Worm (Caenorhabditis elegans) whole organism, late embryonic: ENCODE measurements around the gene rom-1.

Experiments used
- F13H6.1 ChIP-seq: sonication (generic microtip); optimal IDR thresholded peaks from 2 replicates; lab custom pipeline; 2016; ENCODE audit warnings: missing genetic modification characterization, missing compliant biosample characterization
- K02D7.2 ChIP-seq: sonication (generic microtip); optimal IDR thresholded peaks from 2 replicates; lab custom pipeline; 2017; ENCODE audit warnings: mild to moderate bottlenecking, missing genetic modification characterization, missing compliant biosample characterization
- T23F11.4 ChIP-seq: fragments of 200-800 bp; sonication (Bioruptor generic); optimal IDR thresholded peaks from 2 replicates; lab custom pipeline; 2018; ENCODE audit warnings: mild to moderate bottlenecking, missing genetic modification characterization, missing compliant biosample characterization
- ama-1 ChIP-seq: fragments of 150-350 bp; optimal IDR thresholded peaks from 2 replicates; lab custom pipeline; 2014
- ceh-14 ChIP-seq: sonication (generic microtip); optimal IDR thresholded peaks from 2 replicates; lab custom pipeline; 2016; ENCODE audit warnings: missing genotype, missing genetic modification characterization, missing compliant biosample characterization
- ceh-18 ChIP-seq: sonication (generic microtip); optimal IDR thresholded peaks from 2 replicates; lab custom pipeline; 2016; ENCODE audit warnings: missing genetic modification characterization, missing compliant biosample characterization
- ceh-30 ChIP-seq: fragments of 150-350 bp; optimal IDR thresholded peaks from 2 replicates; lab custom pipeline; 2014; ENCODE audit warnings: missing biosample characterization, missing genetic modification characterization
- ceh-48 ChIP-seq: sonication (generic microtip); optimal IDR thresholded peaks from 2 replicates; lab custom pipeline; 2016; ENCODE audit warnings: missing genetic modification characterization, inconsistent platforms, missing compliant biosample characterization
- ceh-6 ChIP-seq: fragments of 200-800 bp; sonication (Bioruptor generic); optimal IDR thresholded peaks from 2 replicates; lab custom pipeline; 2018; ENCODE audit warnings: mild to moderate bottlenecking, missing genetic modification characterization, missing compliant biosample characterization
- dve-1 ChIP-seq: sonication (generic microtip); optimal IDR thresholded peaks from 2 replicates; lab custom pipeline; 2017; ENCODE audit warnings: antibody characterized with exemption, mild to moderate bottlenecking, missing genetic modification characterization, missing compliant biosample characterization
- elt-2 ChIP-seq: sonication (generic microtip); optimal IDR thresholded peaks from 2 replicates; lab custom pipeline; 2016; ENCODE audit warnings: missing genetic modification reagents, missing genetic modification characterization, missing compliant biosample characterization
- elt-4 ChIP-seq: sonication (generic microtip); optimal IDR thresholded peaks from 2 replicates; lab custom pipeline; 2016; ENCODE audit warnings: missing genetic modification characterization, missing compliant biosample characterization
- ets-4 ChIP-seq: sonication (generic microtip); optimal IDR thresholded peaks from 2 replicates; lab custom pipeline; 2016; ENCODE audit warnings: missing genetic modification characterization, missing compliant biosample characterization
- eyg-1 ChIP-seq: sonication (generic microtip); optimal IDR thresholded peaks from 2 replicates; lab custom pipeline; 2016; ENCODE audit warnings: missing genotype, missing genetic modification characterization, missing compliant biosample characterization
- fax-1 ChIP-seq: sonication (generic microtip); optimal IDR thresholded peaks from 2 replicates; lab custom pipeline; 2016; ENCODE audit warnings: missing genotype, missing genetic modification characterization, missing compliant biosample characterization
- fkh-10 ChIP-seq: fragments of 150-350 bp; optimal IDR thresholded peaks from 2 replicates; lab custom pipeline; 2014; ENCODE audit warnings: missing biosample characterization, missing genetic modification reagents, missing genetic modification characterization
- fkh-6 ChIP-seq: sonication (generic microtip); optimal IDR thresholded peaks from 2 replicates; lab custom pipeline; 2016; ENCODE audit warnings: missing genetic modification characterization, missing compliant biosample characterization
- gmeb-2 ChIP-seq: sonication (generic microtip); optimal IDR thresholded peaks from 2 replicates; lab custom pipeline; 2016; ENCODE audit warnings: missing genetic modification characterization, inconsistent platforms, missing compliant biosample characterization
- hlh-13 ChIP-seq: fragments of 200-800 bp; sonication (Bioruptor generic); optimal IDR thresholded peaks from 2 replicates; lab custom pipeline; 2018; ENCODE audit warnings: mild to moderate bottlenecking, missing genetic modification characterization, missing compliant biosample characterization
- hlh-15 ChIP-seq: sonication (generic microtip); optimal IDR thresholded peaks from 2 replicates; lab custom pipeline; 2016; ENCODE audit warnings: missing genetic modification characterization, missing compliant biosample characterization
- hlh-30 ChIP-seq: sonication (generic microtip); optimal IDR thresholded peaks from 2 replicates; lab custom pipeline; 2017; ENCODE audit warnings: antibody characterized with exemption, missing genetic modification characterization, missing compliant biosample characterization; ENCODE audit not compliant: insufficient read depth
- lim-6 ChIP-seq: sonication (generic microtip); optimal IDR thresholded peaks from 2 replicates; lab custom pipeline; 2016; ENCODE audit warnings: missing genetic modification characterization, missing compliant biosample characterization
- lin-11 ChIP-seq: fragments of 200-800 bp; sonication (Bioruptor generic); optimal IDR thresholded peaks from 2 replicates; lab custom pipeline; 2018; ENCODE audit warnings: mild to moderate bottlenecking, missing genetic modification characterization, missing compliant biosample characterization
- madf-2 ChIP-seq: sonication (generic microtip); optimal IDR thresholded peaks from 2 replicates; lab custom pipeline; 2017; ENCODE audit warnings: missing genetic modification characterization, missing compliant biosample characterization
- mec-3 ChIP-seq: sonication (generic microtip); optimal IDR thresholded peaks from 2 replicates; lab custom pipeline; 2016; ENCODE audit warnings: borderline replicate concordance, missing genetic modification characterization, missing compliant biosample characterization
- nfya-1 ChIP-seq: sonication (generic microtip); optimal IDR thresholded peaks from 2 replicates; lab custom pipeline; 2017; ENCODE audit warnings: missing genetic modification characterization, mild to moderate bottlenecking, missing compliant biosample characterization, antibody characterized with exemption, moderate library complexity
- npax-4 ChIP-seq: sonication (generic microtip); optimal IDR thresholded peaks from 2 replicates; lab custom pipeline; 2016; ENCODE audit warnings: missing genetic modification characterization, missing compliant biosample characterization
- odd-2 ChIP-seq: sonication (generic microtip); optimal IDR thresholded peaks from 2 replicates; lab custom pipeline; 2017; ENCODE audit warnings: antibody characterized with exemption, mild to moderate bottlenecking, missing genetic modification characterization, missing compliant biosample characterization
- pag-3 ChIP-seq: sonication (generic microtip); optimal IDR thresholded peaks from 2 replicates; lab custom pipeline; 2016; ENCODE audit warnings: missing compliant biosample characterization, missing genetic modification characterization, borderline replicate concordance
- pax-1 ChIP-seq: fragments of 150-350 bp; optimal IDR thresholded peaks from 2 replicates; lab custom pipeline; 2014; ENCODE audit warnings: missing biosample characterization, missing genetic modification characterization
- pha-2 ChIP-seq: sonication (generic microtip); optimal IDR thresholded peaks from 2 replicates; lab custom pipeline; 2017; ENCODE audit warnings: mild to moderate bottlenecking, missing genetic modification characterization, missing compliant biosample characterization
- pqm-1 ChIP-seq: sonication (generic microtip); optimal IDR thresholded peaks from 2 replicates; lab custom pipeline; 2016; ENCODE audit warnings: missing genetic modification characterization, missing compliant biosample characterization
- pros-1 ChIP-seq: fragments of 150-350 bp; optimal IDR thresholded peaks from 2 replicates; lab custom pipeline; 2014; ENCODE audit warnings: missing biosample characterization, missing genetic modification reagents, missing genetic modification characterization
- sdc-2 ChIP-seq: sonication (generic microtip); optimal IDR thresholded peaks from 2 replicates; lab custom pipeline; 2016; ENCODE audit warnings: missing genotype, missing genetic modification characterization, missing compliant biosample characterization
- ttx-3 ChIP-seq: sonication (generic microtip); optimal IDR thresholded peaks from 2 replicates; lab custom pipeline; 2016; ENCODE audit warnings: missing genetic modification reagents, missing genetic modification characterization, missing compliant biosample characterization
- unc-3 ChIP-seq, 2 experiments: fragments of 200-800 bp in 1 of 2; sonication (Bioruptor generic) in 1 of 2; sonication (generic microtip) in 1 of 2; conservative IDR thresholded peaks in 1 of 2; optimal IDR thresholded peaks in 1 of 2; 2 replicates each; pipeline versions ENCODE4 v1.3.6 to Lab custom; 2016 to 2022; ENCODE audit warnings: missing compliant biosample characterization in 2 of 2, missing genetic modification characterization in 2 of 2, missing genetic modification reagents in 1 of 2
- unc-55 ChIP-seq: sonication (generic microtip); optimal IDR thresholded peaks from 2 replicates; lab custom pipeline; 2017; ENCODE audit warnings: missing biosample characterization, missing genetic modification reagents, missing genetic modification characterization
- ztf-16 ChIP-seq: sonication (generic microtip); optimal IDR thresholded peaks from 2 replicates; lab custom pipeline; 2017; ENCODE audit warnings: missing genetic modification characterization, missing compliant biosample characterization

The rom-1 gene

ce11 chrIII:4932203-4932699 lies 25.3 kb downstream of the rom-1 start, which contains the start of the genes C26E6.12 and eri-9:
TSS of gene C26E6.12 (minus strand) at chrIII:4932253.
TSS of gene eri-9 (plus strand) at chrIII:4932450.
- no peak for TF ChIP-seq ceh-14 (tag; lab: Kevin White, UChicago)
- TF ChIP-seq gmeb-2 (tag; lab: Kevin White, UChicago), result no peak
- no peak for TF ChIP-seq pha-2 (tag; lab: Kevin White, UChicago)
- TF ChIP-seq F13H6.1 (tag; lab: Kevin White, UChicago), result no peak
- TF ChIP-seq K02D7.2 (tag; lab: Kevin White, UChicago), result no peak
- no peak for TF ChIP-seq ceh-18
- TF ChIP-seq, all 69 proteins: peak for 0

DNA sequence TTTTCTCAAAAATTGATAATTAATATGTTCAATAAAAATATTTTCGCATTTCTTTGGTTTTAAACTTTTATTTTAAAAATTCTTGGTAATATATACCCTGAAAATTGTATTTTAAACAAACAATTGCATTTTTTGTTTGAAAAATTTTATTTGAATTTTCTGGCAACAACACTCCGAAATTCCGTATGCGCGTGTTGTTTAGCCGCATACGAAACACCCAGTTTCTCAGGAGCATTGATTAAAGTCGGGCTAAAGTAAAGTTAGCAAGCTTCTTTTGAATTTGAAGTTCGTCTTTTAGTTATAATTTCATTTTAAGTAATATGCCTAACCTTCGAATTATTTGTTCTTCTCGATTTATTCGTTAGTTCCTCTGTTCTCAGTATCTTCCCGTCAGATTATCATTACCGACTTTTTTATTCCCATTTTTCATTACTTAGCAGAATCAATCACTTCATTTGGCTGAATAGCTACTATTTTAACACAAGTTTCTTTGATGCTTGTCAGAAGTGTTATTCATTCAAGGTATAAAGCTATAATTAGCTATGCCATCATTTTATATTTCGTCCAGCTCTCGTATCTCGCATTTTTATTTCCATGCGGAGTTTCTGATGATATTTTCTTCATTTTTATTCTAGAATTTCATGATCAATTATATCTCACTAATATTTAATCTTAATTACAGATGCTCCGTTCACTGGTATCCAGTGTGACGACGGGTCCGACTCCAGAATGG lies 28.1 kb downstream of the rom-1 start, which contains the start of gene mrps-18C:
TSS of gene mrps-18C (plus strand) at position 683 of the 733 bp plus-strand sequence.
- TF ChIP-seq ttx-3 (tag; lab: Kevin White, UChicago) (no peak), lim-6 (no peak), sdc-2 (tag; lab: Kevin White, UChicago) (no peak), ceh-6 (GFP tag; lab: Kevin White, UChicago) (no peak), ceh-48 (tag; lab: Kevin White, UChicago) (no peak), hlh-13 (GFP tag; lab: Kevin White, UChicago) (no peak), ceh-30 (no peak), pqm-1 (tag; lab: Kevin White, UChicago) (no peak), ztf-16 (no peak), fkh-10 (no peak), unc-55 (GFP tag; lab: Kevin White, UChicago) (no peak), ceh-14 (tag; lab: Kevin White, UChicago) (no peak), F13H6.1 (tag; lab: Kevin White, UChicago) (no peak), pag-3 (tag; lab: Kevin White, UChicago) (no peak), unc-3 (GFP tag; conservative IDR thresholded peaks at IDR 0.05; lab: Robert Waterston, UW) (no peak), unc-3 (tag; optimal IDR thresholded peaks at IDR 0.05; lab: Kevin White, UChicago) (no peak), madf-2 (tag; lab: Kevin White, UChicago) (no peak), lin-11 (no peak), odd-2 (tag; lab: Kevin White, UChicago) (no peak), gmeb-2 (tag; lab: Kevin White, UChicago) (no peak), pax-1 (tag; lab: Kevin White, UChicago) (no peak)
- TF ChIP-seq, all 69 proteins: peak for 0

DNA sequence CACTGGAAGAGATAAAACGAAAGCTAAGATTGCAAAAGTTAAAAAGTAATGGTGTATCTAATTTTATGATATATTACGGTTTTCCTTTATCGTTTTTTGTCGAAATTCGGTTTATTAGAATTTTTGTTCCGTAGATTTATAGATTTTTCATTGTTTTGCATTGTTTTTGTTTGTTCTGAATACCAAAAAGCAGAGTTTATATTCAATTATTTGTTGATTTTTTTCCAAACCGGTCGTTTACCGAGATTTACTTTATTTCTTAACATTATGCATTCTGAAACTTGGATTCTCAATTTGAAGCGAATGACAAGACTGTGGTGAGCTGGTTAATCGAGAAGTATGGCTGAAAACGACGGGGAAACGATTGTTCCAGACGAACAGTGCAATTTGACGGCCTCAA lies 30.0 kb downstream of the rom-1 start, which contains the start of gene fsn-1:
TSS of gene fsn-1 (plus strand) at position 301 of the 400 bp plus-strand sequence.
- TF ChIP-seq hlh-30 (no peak), fkh-10 (no peak), pag-3 (tag; lab: Kevin White, UChicago) (no peak), T23F11.4 (GFP tag; lab: Kevin White, UChicago) (no peak), pros-1 (no peak), elt-4 (tag; lab: Kevin White, UChicago) (no peak), hlh-13 (GFP tag; lab: Kevin White, UChicago) (no peak), elt-2 (tag; lab: Kevin White, UChicago) (no peak), ttx-3 (tag; lab: Kevin White, UChicago) (no peak), unc-3 (GFP tag; conservative IDR thresholded peaks at IDR 0.05; lab: Robert Waterston, UW) (no peak), unc-3 (tag; optimal IDR thresholded peaks at IDR 0.05; lab: Kevin White, UChicago) (no peak), ets-4 (tag; lab: Kevin White, UChicago) (no peak), fkh-6 (tag; lab: Kevin White, UChicago) (no peak), eyg-1 (tag; lab: Kevin White, UChicago) (no peak), mec-3 (no peak)

DNA sequence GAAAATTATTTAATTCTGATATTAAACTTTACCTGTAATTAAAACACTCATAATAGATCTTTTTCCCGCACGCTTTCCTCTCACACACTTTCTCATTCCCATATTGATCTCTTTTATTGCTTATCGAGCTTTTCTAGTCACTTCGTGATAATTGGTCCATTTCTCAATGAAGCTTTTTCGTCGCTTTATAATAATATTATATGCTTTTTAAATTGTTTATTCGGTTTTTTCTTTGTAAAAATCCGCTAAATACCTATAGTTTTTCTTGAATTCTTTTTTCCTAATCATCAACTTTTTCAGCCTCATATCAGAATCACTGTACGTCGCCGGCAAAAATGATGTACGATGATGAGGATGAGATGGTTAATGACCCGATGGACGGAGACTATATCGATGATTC lies 32.3 kb downstream of the rom-1 start, which contains the start of gene rpb-2:
TSS of gene rpb-2 (plus strand) at position 301 of the 400 bp plus-strand sequence.
- TF ChIP-seq fax-1, result no peak
- no peak for TF ChIP-seq pros-1
- no peak for TF ChIP-seq ets-4 (tag; lab: Kevin White, UChicago)
- TF ChIP-seq dve-1, result no peak
- no peak for TF ChIP-seq hlh-13 (GFP tag; lab: Kevin White, UChicago)
- TF ChIP-seq ama-1 (lab: Kevin White, UChicago), result no peak
- no peak for TF ChIP-seq pag-3 (tag; lab: Kevin White, UChicago)
- no peak for TF ChIP-seq ceh-30
- TF ChIP-seq elt-2 (tag; lab: Kevin White, UChicago), result no peak
- no peak for TF ChIP-seq nfya-1 (tag; lab: Kevin White, UChicago)
- no peak for TF ChIP-seq madf-2 (tag; lab: Kevin White, UChicago)
- no peak for TF ChIP-seq hlh-15 (tag; lab: Kevin White, UChicago)
- TF ChIP-seq npax-4, result no peak
